Fruit fly (Drosophila melanogaster): ENCODE results near the gene CG13405.

DNA sequence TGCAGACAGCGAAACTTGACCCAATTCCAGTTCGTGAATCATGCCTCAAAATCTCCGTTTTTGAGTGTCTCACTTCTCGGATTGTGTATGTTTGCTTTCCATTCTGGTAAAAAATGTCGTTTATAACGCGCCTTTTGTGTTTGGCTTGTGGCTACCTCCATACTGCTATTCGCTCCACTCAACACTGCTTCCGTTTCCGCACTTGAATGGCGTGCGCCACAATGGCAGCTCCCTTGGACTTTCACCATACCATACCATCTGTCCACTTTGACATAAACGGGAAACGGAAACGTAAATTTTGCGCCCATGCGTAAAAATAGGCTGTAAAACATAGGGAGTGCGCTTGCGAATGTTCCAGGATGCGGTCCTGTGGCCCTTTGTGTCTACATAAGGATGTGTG is 40.5 kb downstream of the CG13405 start:
- TF ChIP-seq Dll (optimal IDR thresholded peaks at IDR 0.05) (no peak), pan (optimal IDR thresholded peaks at IDR 0.05) (no peak), psq (optimal IDR thresholded peaks at IDR 0.05) (no peak)
